Fruit fly (Drosophila melanogaster): ENCODE results near the gene Clp.
A peak's percentile ranks its signal among the peaks of the same experiment; 100 is the strongest.

DNA sequence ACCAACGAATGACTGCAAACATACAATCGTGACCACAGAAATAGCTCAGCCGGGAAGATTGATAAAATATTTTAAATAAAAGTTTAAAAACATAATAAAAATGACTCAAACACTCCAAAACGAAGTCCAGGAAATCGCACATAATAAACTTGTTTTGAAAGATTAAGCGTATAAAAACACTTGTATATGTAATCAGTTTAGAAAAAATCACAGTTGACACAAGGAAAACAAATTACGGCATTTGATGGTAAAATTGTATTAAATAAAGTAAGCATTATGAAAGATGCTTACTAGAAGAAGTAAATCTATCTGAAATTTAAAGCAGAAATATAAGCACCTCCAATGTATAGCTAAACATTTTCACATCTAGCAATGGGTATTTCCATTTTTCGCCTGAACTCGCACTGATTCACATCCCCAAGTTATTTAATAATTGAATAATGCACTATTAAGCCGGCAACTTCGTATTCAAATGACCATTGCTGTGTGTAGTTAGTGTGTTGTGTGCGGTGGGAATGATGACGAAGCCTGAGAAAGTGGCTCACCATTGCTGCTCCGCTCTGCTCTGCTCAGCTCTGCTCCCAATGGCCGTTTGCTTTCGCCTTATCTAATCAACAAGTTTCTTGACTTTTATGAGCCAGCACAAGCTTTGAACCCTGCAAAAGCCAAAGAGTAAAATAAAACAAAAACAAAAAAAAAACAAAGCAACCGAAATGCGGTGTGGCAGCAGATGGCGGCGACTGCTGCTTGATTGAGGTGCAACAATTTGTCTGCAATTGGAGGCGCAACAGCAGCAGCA lies 27.6 kb downstream of the Clp start:
- TF ChIP-seq CG34367 (tag; optimal IDR thresholded peaks at IDR 0.05) (no peak), gl (tag; optimal IDR thresholded peaks at IDR 0.05) (no peak), fd96Ca (GFP tag; IDR thresholded peaks at IDR 0.05) (no peak), CG4496 (GFP tag; IDR thresholded peaks at IDR 0.05) (peak; percentile 38; the same call in 2 of the 3 replicates), EcR (GFP tag; optimal IDR thresholded peaks at IDR 0.05) (no peak), CG8159 (tag; optimal IDR thresholded peaks at IDR 0.05) (peak; percentile 49), CG13204 (GFP tag; optimal IDR thresholded peaks at IDR 0.05) (no peak), CG12605 (GFP tag; IDR thresholded peaks at IDR 0.05) (peak; percentile 53; the same call in 1 of the 2 replicates), CG32121 (GFP tag; IDR thresholded peaks at IDR 0.05) (no peak), rn (GFP tag; IDR thresholded peaks at IDR 0.05) (no peak)

All from whole organism, pupa.